Worm (Caenorhabditis elegans) whole organism, late embryonic: ENCODE results near the gene iffb-1.

Experiments
- C08G9.2 ChIP-seq: sonication (generic microtip); optimal IDR thresholded peaks from 2 replicates; lab custom pipeline; 2016; ENCODE audit warnings: mild to moderate bottlenecking, missing genetic modification characterization, moderate library complexity, missing compliant biosample characterization
- C38D4.7 ChIP-seq: fragments of 200-800 bp; sonication (Bioruptor generic); optimal IDR thresholded peaks from 2 replicates; lab custom pipeline; 2018; ENCODE audit warnings: mild to moderate bottlenecking, missing genetic modification characterization, moderate library complexity, missing compliant biosample characterization
- ahr-1 ChIP-seq: sonication (generic microtip); optimal IDR thresholded peaks from 2 replicates; lab custom pipeline; 2016; ENCODE audit warnings: missing genetic modification characterization, missing compliant biosample characterization
- ceh-18 ChIP-seq: sonication (generic microtip); optimal IDR thresholded peaks from 2 replicates; lab custom pipeline; 2016; ENCODE audit warnings: missing genetic modification characterization, missing compliant biosample characterization
- ceh-19 ChIP-seq: fragments of 200-800 bp; sonication (Bioruptor generic); optimal IDR thresholded peaks from 2 replicates; lab custom pipeline; 2018; ENCODE audit warnings: mild to moderate bottlenecking, missing genetic modification characterization, missing compliant biosample characterization
- ceh-2 ChIP-seq: sonication (generic microtip); optimal IDR thresholded peaks from 2 replicates; lab custom pipeline; 2016; ENCODE audit warnings: missing genotype, missing genetic modification characterization, missing compliant biosample characterization
- ceh-24 ChIP-seq: sonication (generic microtip); optimal IDR thresholded peaks from 2 replicates; lab custom pipeline; 2016; ENCODE audit warnings: mild to moderate bottlenecking, missing genetic modification characterization, missing compliant biosample characterization
- ceh-30 ChIP-seq: fragments of 150-350 bp; optimal IDR thresholded peaks from 2 replicates; lab custom pipeline; 2014; ENCODE audit warnings: missing biosample characterization, missing genetic modification characterization
- ceh-31 ChIP-seq: sonication (generic microtip); optimal IDR thresholded peaks from 2 replicates; lab custom pipeline; 2016; ENCODE audit warnings: missing genetic modification characterization, missing compliant biosample characterization
- ceh-34 ChIP-seq: sonication (generic microtip); optimal IDR thresholded peaks from 2 replicates; lab custom pipeline; 2016; ENCODE audit warnings: mild to moderate bottlenecking, missing genetic modification characterization, missing compliant biosample characterization
- ceh-48 ChIP-seq: sonication (generic microtip); optimal IDR thresholded peaks from 2 replicates; lab custom pipeline; 2016; ENCODE audit warnings: missing genetic modification characterization, inconsistent platforms, missing compliant biosample characterization
- ceh-9 ChIP-seq: sonication (generic microtip); optimal IDR thresholded peaks from 2 replicates; lab custom pipeline; 2016; ENCODE audit warnings: mild to moderate bottlenecking, missing genetic modification characterization, inconsistent platforms, missing compliant biosample characterization
- dmd-4 ChIP-seq: sonication (generic microtip); optimal IDR thresholded peaks from 2 replicates; lab custom pipeline; 2016; ENCODE audit warnings: borderline replicate concordance, missing genetic modification characterization, missing compliant biosample characterization
- dve-1 ChIP-seq: sonication (generic microtip); optimal IDR thresholded peaks from 2 replicates; lab custom pipeline; 2017; ENCODE audit warnings: antibody characterized with exemption, mild to moderate bottlenecking, missing genetic modification characterization, missing compliant biosample characterization
- elt-2 ChIP-seq: sonication (generic microtip); optimal IDR thresholded peaks from 2 replicates; lab custom pipeline; 2016; ENCODE audit warnings: missing genetic modification reagents, missing genetic modification characterization, missing compliant biosample characterization
- ets-4 ChIP-seq: sonication (generic microtip); optimal IDR thresholded peaks from 2 replicates; lab custom pipeline; 2016; ENCODE audit warnings: missing genetic modification characterization, missing compliant biosample characterization
- eyg-1 ChIP-seq: sonication (generic microtip); optimal IDR thresholded peaks from 2 replicates; lab custom pipeline; 2016; ENCODE audit warnings: missing genotype, missing genetic modification characterization, missing compliant biosample characterization
- fkh-6 ChIP-seq: sonication (generic microtip); optimal IDR thresholded peaks from 2 replicates; lab custom pipeline; 2016; ENCODE audit warnings: missing genetic modification characterization, missing compliant biosample characterization
- gmeb-2 ChIP-seq: sonication (generic microtip); optimal IDR thresholded peaks from 2 replicates; lab custom pipeline; 2016; ENCODE audit warnings: missing genetic modification characterization, inconsistent platforms, missing compliant biosample characterization
- hlh-13 ChIP-seq: fragments of 200-800 bp; sonication (Bioruptor generic); optimal IDR thresholded peaks from 2 replicates; lab custom pipeline; 2018; ENCODE audit warnings: mild to moderate bottlenecking, missing genetic modification characterization, missing compliant biosample characterization
- hlh-15 ChIP-seq: sonication (generic microtip); optimal IDR thresholded peaks from 2 replicates; lab custom pipeline; 2016; ENCODE audit warnings: missing genetic modification characterization, missing compliant biosample characterization
- hlh-30 ChIP-seq: sonication (generic microtip); optimal IDR thresholded peaks from 2 replicates; lab custom pipeline; 2017; ENCODE audit warnings: antibody characterized with exemption, missing genetic modification characterization, missing compliant biosample characterization; ENCODE audit not compliant: insufficient read depth
- hlh-6 ChIP-seq: sonication (generic microtip); optimal IDR thresholded peaks from 2 replicates; lab custom pipeline; 2016; ENCODE audit warnings: missing genotype, missing genetic modification characterization, missing compliant biosample characterization
- madf-2 ChIP-seq: sonication (generic microtip); optimal IDR thresholded peaks from 2 replicates; lab custom pipeline; 2017; ENCODE audit warnings: missing genetic modification characterization, missing compliant biosample characterization
- mec-3 ChIP-seq: sonication (generic microtip); optimal IDR thresholded peaks from 2 replicates; lab custom pipeline; 2016; ENCODE audit warnings: borderline replicate concordance, missing genetic modification characterization, missing compliant biosample characterization
- nfya-1 ChIP-seq: sonication (generic microtip); optimal IDR thresholded peaks from 2 replicates; lab custom pipeline; 2017; ENCODE audit warnings: missing genetic modification characterization, mild to moderate bottlenecking, missing compliant biosample characterization, antibody characterized with exemption, moderate library complexity
- nhr-11 ChIP-seq: fragments of 150-350 bp; optimal IDR thresholded peaks from 2 replicates; lab custom pipeline; 2014; ENCODE audit warnings: missing biosample characterization, missing genetic modification characterization
- nhr-232 ChIP-seq: sonication (generic microtip); optimal IDR thresholded peaks from 2 replicates; lab custom pipeline; 2016; ENCODE audit warnings: missing genetic modification characterization, missing compliant biosample characterization
- npax-4 ChIP-seq: sonication (generic microtip); optimal IDR thresholded peaks from 2 replicates; lab custom pipeline; 2016; ENCODE audit warnings: missing genetic modification characterization, missing compliant biosample characterization
- odd-2 ChIP-seq: sonication (generic microtip); optimal IDR thresholded peaks from 2 replicates; lab custom pipeline; 2017; ENCODE audit warnings: antibody characterized with exemption, mild to moderate bottlenecking, missing genetic modification characterization, missing compliant biosample characterization
- pat-9 ChIP-seq: fragments of 200-800 bp; sonication (Bioruptor generic); optimal IDR thresholded peaks from 2 replicates; lab custom pipeline; 2018; ENCODE audit warnings: mild to moderate bottlenecking, missing genetic modification characterization, moderate library complexity, missing compliant biosample characterization
- pax-1 ChIP-seq: fragments of 150-350 bp; optimal IDR thresholded peaks from 2 replicates; lab custom pipeline; 2014; ENCODE audit warnings: missing biosample characterization, missing genetic modification characterization
- ref-2 ChIP-seq: sonication (generic microtip); optimal IDR thresholded peaks from 2 replicates; lab custom pipeline; 2016; ENCODE audit warnings: missing genetic modification characterization, missing compliant biosample characterization
- rnt-1 ChIP-seq: sonication (generic microtip); optimal IDR thresholded peaks from 2 replicates; lab custom pipeline; 2016; ENCODE audit warnings: missing genetic modification characterization, missing compliant biosample characterization
- sox-4 ChIP-seq: sonication (generic microtip); optimal IDR thresholded peaks from 2 replicates; lab custom pipeline; 2017; ENCODE audit warnings: mild to moderate bottlenecking, missing genetic modification characterization, inconsistent platforms, missing compliant biosample characterization
- syd-9 ChIP-seq: sonication (generic microtip); optimal IDR thresholded peaks from 2 replicates; lab custom pipeline; 2016; ENCODE audit warnings: mild to moderate bottlenecking, missing genetic modification characterization, moderate library complexity, missing compliant biosample characterization
- tbx-2 ChIP-seq: sonication (generic microtip); optimal IDR thresholded peaks from 2 replicates; lab custom pipeline; 2016; ENCODE audit warnings: missing genetic modification characterization, missing compliant biosample characterization
- tbx-7 ChIP-seq: sonication (generic microtip); optimal IDR thresholded peaks from 2 replicates; lab custom pipeline; 2016; ENCODE audit warnings: missing genotype, missing genetic modification characterization, missing compliant biosample characterization
- ttx-3 ChIP-seq: sonication (generic microtip); optimal IDR thresholded peaks from 2 replicates; lab custom pipeline; 2016; ENCODE audit warnings: missing genetic modification reagents, missing genetic modification characterization, missing compliant biosample characterization
- unc-3 ChIP-seq, 2 experiments: fragments of 200-800 bp in 1 of 2; sonication (Bioruptor generic) in 1 of 2; sonication (generic microtip) in 1 of 2; conservative IDR thresholded peaks in 1 of 2; optimal IDR thresholded peaks in 1 of 2; 2 replicates each; pipeline versions ENCODE4 v1.3.6 to Lab custom; 2016 to 2022; ENCODE audit warnings: missing compliant biosample characterization in 2 of 2, missing genetic modification characterization in 2 of 2, missing genetic modification reagents in 1 of 2
- unc-42 ChIP-seq: sonication (generic microtip); optimal IDR thresholded peaks from 2 replicates; lab custom pipeline; 2016; ENCODE audit warnings: missing genotype, missing genetic modification characterization, missing compliant biosample characterization
- unc-55 ChIP-seq: sonication (generic microtip); optimal IDR thresholded peaks from 2 replicates; lab custom pipeline; 2017; ENCODE audit warnings: missing biosample characterization, missing genetic modification reagents, missing genetic modification characterization
- unc-86 ChIP-seq: sonication (generic microtip); optimal IDR thresholded peaks from 2 replicates; lab custom pipeline; 2016; ENCODE audit warnings: missing genetic modification characterization, missing compliant biosample characterization
- zip-5 ChIP-seq: sonication (generic microtip); optimal IDR thresholded peaks from 2 replicates; lab custom pipeline; 2016; ENCODE audit warnings: missing genetic modification characterization, missing compliant biosample characterization
- ztf-16 ChIP-seq: sonication (generic microtip); optimal IDR thresholded peaks from 2 replicates; lab custom pipeline; 2017; ENCODE audit warnings: missing genetic modification characterization, missing compliant biosample characterization

Gene iffb-1

DNA sequence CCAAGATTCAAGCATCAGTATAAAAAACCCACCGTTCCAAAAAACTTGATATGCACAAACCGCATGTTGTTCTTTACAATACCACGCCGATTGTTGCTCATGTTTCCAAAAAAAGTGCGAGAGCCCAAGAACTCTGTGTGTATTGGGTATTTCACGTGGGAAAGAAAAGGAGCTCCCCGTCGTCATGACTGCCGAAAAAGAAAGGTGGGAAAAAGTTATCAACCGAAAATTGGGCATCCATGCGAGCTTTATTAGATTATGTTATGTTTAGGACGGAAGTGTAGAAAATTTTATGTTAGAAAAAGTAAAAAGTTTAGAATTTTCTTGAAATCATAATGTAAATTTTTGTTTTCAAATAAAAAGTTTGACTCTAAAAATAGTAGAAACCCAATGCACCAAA lies 54.2 kb downstream of the iffb-1 start, which contains the start of gene H04J21.4:
TSS of gene H04J21.4 (minus strand) at position 101 of the 400 bp plus-strand sequence.
- TF ChIP-seq gmeb-2 (tag; lab: Kevin White, UChicago): no peak
- TF ChIP-seq nhr-232 (tag; lab: Kevin White, UChicago): no peak
- TF ChIP-seq hlh-15 (tag; lab: Kevin White, UChicago): no peak
- TF ChIP-seq dmd-4: no peak
- no peak for TF ChIP-seq ets-4 (tag; lab: Kevin White, UChicago)
- no peak for TF ChIP-seq elt-2 (tag; lab: Kevin White, UChicago)
- no peak for TF ChIP-seq syd-9
- TF ChIP-seq odd-2 (tag; lab: Kevin White, UChicago): no peak
- no peak for TF ChIP-seq ref-2
- no peak for TF ChIP-seq nfya-1 (tag; lab: Kevin White, UChicago)
- no peak for TF ChIP-seq unc-86
- TF ChIP-seq fkh-6 (tag; lab: Kevin White, UChicago): no peak
- no peak for TF ChIP-seq npax-4 (tag; lab: Kevin White, UChicago)
- no peak for TF ChIP-seq zip-5 (tag; lab: Kevin White, UChicago)
- TF ChIP-seq ceh-19 (GFP tag; lab: Kevin White, UChicago): no peak

DNA sequence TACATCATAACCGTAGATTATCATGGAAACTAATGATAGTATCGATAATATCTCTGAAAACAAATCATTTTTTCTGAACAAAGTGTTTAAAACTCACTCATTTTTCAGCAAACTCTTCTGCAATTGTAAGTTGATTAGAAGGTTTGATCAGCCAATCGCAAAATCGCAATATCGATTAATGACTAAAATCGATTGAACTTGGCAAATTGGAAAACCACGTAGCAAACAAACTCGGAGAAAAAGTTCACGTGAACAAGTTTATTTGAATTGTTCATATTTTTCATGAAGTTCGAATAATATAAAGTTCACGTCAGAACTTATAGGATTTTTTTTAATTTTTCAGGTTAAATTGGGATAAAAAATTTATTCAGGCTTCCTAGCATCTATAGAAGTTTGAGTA lies 57.6 kb downstream of the iffb-1 start, which contains the start of gene H04J21.1:
TSS of gene H04J21.1 (minus strand) at position 101 of the 400 bp plus-strand sequence.
- TF ChIP-seq syd-9 (no peak), ceh-19 (GFP tag; lab: Kevin White, UChicago) (no peak), rnt-1 (tag; lab: Kevin White, UChicago) (no peak), unc-3 (GFP tag; conservative IDR thresholded peaks at IDR 0.05; lab: Robert Waterston, UW) (no peak), unc-3 (tag; optimal IDR thresholded peaks at IDR 0.05; lab: Kevin White, UChicago) (no peak), unc-55 (no peak), ceh-34 (tag; lab: Kevin White, UChicago) (no peak), nhr-11 (tag; lab: Kevin White, UChicago) (no peak)

DNA sequence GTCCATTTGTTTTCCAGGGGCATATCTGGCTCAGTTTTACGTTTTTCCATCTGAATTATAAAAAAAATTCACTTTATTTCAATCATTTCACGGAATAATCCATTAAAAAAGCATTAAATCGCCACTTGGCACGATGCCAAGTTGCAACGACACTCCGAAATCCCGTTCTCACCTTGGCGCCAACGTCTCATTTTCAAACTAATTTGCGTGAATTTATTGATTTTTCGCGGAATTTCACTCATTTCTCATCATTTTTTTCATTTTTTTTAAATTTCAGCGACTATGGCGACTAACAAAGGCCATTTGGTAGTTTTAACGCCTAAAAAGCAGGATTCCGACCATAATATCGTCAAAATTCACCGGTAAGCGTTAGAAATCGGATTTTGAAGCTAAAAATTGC lies 61.7 kb downstream of the iffb-1 start, which contains the start of gene H14E04.2:
TSS of gene H14E04.2 (plus strand) at position 276 of the 400 bp plus-strand sequence.
- TF ChIP-seq C08G9.2 (tag; lab: Kevin White, UChicago) (no peak), C38D4.7 (no peak), ceh-48 (tag; lab: Kevin White, UChicago) (peak; percentile 89), hlh-6 (tag; lab: Kevin White, UChicago) (no peak), dve-1 (tag; lab: Kevin White, UChicago) (no peak), sox-4 (no peak), nfya-1 (tag; lab: Kevin White, UChicago) (peak; percentile 47), ceh-9 (tag; lab: Kevin White, UChicago) (no peak), tbx-7 (tag; lab: Kevin White, UChicago) (no peak), mec-3 (tag; lab: Kevin White, UChicago) (no peak), ceh-30 (tag; lab: Kevin White, UChicago) (no peak), rnt-1 (tag; lab: Kevin White, UChicago) (no peak), unc-86 (no peak), eyg-1 (no peak), ttx-3 (tag; lab: Kevin White, UChicago) (no peak), hlh-13 (GFP tag; lab: Kevin White, UChicago) (no peak), madf-2 (tag; lab: Kevin White, UChicago) (no peak), pax-1 (no peak), ceh-24 (no peak), ahr-1 (tag; lab: Kevin White, UChicago) (no peak), ceh-31 (tag; lab: Kevin White, UChicago) (peak; percentile 3), ceh-2 (tag; lab: Kevin White, UChicago) (no peak), hlh-30 (tag; lab: Kevin White, UChicago) (no peak), unc-3 (GFP tag; conservative IDR thresholded peaks at IDR 0.05; lab: Robert Waterston, UW) (no peak), unc-3 (tag; optimal IDR thresholded peaks at IDR 0.05; lab: Kevin White, UChicago) (peak; percentile 13), ceh-18 (tag; lab: Kevin White, UChicago) (no peak), ref-2 (no peak), unc-42 (peak; percentile 28), tbx-2 (tag; lab: Kevin White, UChicago) (no peak), dmd-4 (no peak), hlh-15 (tag; lab: Kevin White, UChicago) (no peak), pat-9 (no peak), ztf-16 (tag; lab: Kevin White, UChicago) (no peak)
